Fruit fly (Drosophila melanogaster): ENCODE measurements around the gene CG13042.
A peak's percentile ranks its signal among the peaks of the same experiment; 100 is the strongest.

Gene CG13042

dm6 chr3L:16308380-16308779 is at the start of gene CG13042:
CG13042 (minus strand) TSS chr3L:16308480.
- TF ChIP-seq Rel (GFP tag; optimal IDR thresholded peaks at IDR 0.05) (no peak), Rel (tag; optimal IDR thresholded peaks at IDR 0.05) (no peak), sv (GFP tag; optimal IDR thresholded peaks at IDR 0.05) (no peak), psq (GFP tag; optimal IDR thresholded peaks at IDR 0.05) (no peak), dsf (GFP tag; optimal IDR thresholded peaks at IDR 0.05; ENCODE audit: borderline replicate concordance) (no peak), brk (GFP tag; optimal IDR thresholded peaks at IDR 0.05) (no peak), Dfd (GFP tag; optimal IDR thresholded peaks at IDR 0.05) (no peak), jim (GFP tag; optimal IDR thresholded peaks at IDR 0.05) (no peak), GATAd (GFP tag; optimal IDR thresholded peaks at IDR 0.05) (no peak), Mio (GFP tag; optimal IDR thresholded peaks at IDR 0.05) (no peak), h (GFP tag; optimal IDR thresholded peaks at IDR 0.05) (no peak)

DNA sequence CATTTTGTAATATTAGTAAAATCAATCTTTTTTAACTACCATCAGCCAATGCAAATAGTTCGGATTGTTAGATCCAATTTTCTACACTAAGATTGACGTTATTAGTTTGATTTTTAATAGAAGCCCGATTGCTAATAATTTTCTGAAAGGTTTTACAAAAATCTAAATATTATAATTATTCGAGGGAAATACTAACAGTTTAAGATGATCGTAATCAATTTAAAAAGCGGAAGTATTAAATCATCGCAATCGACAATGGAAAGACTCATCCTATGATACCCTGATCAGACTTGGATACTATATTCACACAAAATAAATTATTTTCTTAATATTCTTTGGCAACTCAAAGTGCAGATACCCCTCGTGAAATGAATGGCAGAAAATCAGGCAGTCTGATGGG is 49.6 kb upstream of the CG13042 start:
- TF ChIP-seq OdsH (GFP tag; optimal IDR thresholded peaks at IDR 0.05) (no peak), usp (GFP tag; optimal IDR thresholded peaks at IDR 0.05) (no peak), CG32264 (GFP tag; optimal IDR thresholded peaks at IDR 0.05) (no peak), Dif (GFP tag; optimal IDR thresholded peaks at IDR 0.05; ENCODE audit: partially characterized antibody) (no peak), Mio (GFP tag; optimal IDR thresholded peaks at IDR 0.05) (no peak), dsf (GFP tag; optimal IDR thresholded peaks at IDR 0.05; ENCODE audit: borderline replicate concordance) (no peak), HLH106 (tag; optimal IDR thresholded peaks at IDR 0.05) (no peak), ey (GFP tag; optimal IDR thresholded peaks at IDR 0.05) (no peak), brk (GFP tag; optimal IDR thresholded peaks at IDR 0.05) (no peak), psq (GFP tag; optimal IDR thresholded peaks at IDR 0.05) (no peak), sv (GFP tag; optimal IDR thresholded peaks at IDR 0.05) (no peak)

- TF ChIP-seq Abd-B (GFP tag; optimal IDR thresholded peaks at IDR 0.05) (no peak), woc (GFP tag; optimal IDR thresholded peaks at IDR 0.05) (no peak), Jra (GFP tag; optimal IDR thresholded peaks at IDR 0.05) (no peak), fru (GFP tag; optimal IDR thresholded peaks at IDR 0.05) (no peak), dsf (GFP tag; optimal IDR thresholded peaks at IDR 0.05; ENCODE audit: borderline replicate concordance) (no peak), CG9705 (GFP tag; optimal IDR thresholded peaks at IDR 0.05) (no peak), jim (GFP tag; optimal IDR thresholded peaks at IDR 0.05) (no peak), HLH106 (tag; optimal IDR thresholded peaks at IDR 0.05) (no peak), foxo (GFP tag; optimal IDR thresholded peaks at IDR 0.05) (no peak), psq (GFP tag; optimal IDR thresholded peaks at IDR 0.05) (no peak), Dfd (GFP tag; optimal IDR thresholded peaks at IDR 0.05) (no peak), GATAd (GFP tag; optimal IDR thresholded peaks at IDR 0.05) (no peak), Mio (GFP tag; optimal IDR thresholded peaks at IDR 0.05) (no peak), CrebA (GFP tag; optimal IDR thresholded peaks at IDR 0.05; ENCODE audit: borderline replicate concordance) (no peak), dl (GFP tag; optimal IDR thresholded peaks at IDR 0.05; ENCODE audit: insufficient read depth in 1 of 2, partially characterized antibody in 2 of 2) (no peak), Myc (optimal IDR thresholded peaks at IDR 0.05) (no peak), br (GFP tag; optimal IDR thresholded peaks at IDR 0.05) (no peak)
These were observed 49.0 kb upstream of the CG13042 start for dm6 chr3L:16357187-16357728.

- TF ChIP-seq Hr78 (GFP tag; optimal IDR thresholded peaks at IDR 0.05) (no peak), Dif (GFP tag; optimal IDR thresholded peaks at IDR 0.05; ENCODE audit: partially characterized antibody) (peak; percentile 27), Hr83 (GFP tag; optimal IDR thresholded peaks at IDR 0.05; ENCODE audit: poor library complexity, severe bottlenecking) (no peak), Vsx2 (GFP tag; optimal IDR thresholded peaks at IDR 0.05; ENCODE audit: partially characterized antibody) (peak; percentile 84)
These were observed 48.0 kb upstream of the CG13042 start for dm6 chr3L:16356171-16356765.

DNA sequence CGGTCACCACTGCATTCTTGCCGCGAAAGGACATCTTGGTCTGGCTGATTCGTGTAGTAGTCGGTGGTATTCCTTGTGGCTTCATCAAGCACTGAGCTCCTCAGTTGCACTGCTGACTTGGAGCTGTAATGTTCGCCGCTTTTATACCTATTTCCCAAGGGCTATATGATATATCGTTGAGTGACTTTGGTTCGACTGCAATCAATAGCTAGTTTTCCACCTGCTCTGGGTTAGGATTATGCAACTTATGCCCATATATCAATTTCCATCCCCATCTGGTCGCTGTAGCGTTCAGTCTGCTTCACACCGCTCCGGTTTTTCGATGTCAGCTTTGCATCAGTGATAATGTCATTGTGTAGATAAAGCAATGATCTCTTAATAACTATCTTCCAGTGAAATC is 45.9 kb upstream of the CG13042 start, which contains the start of gene Pdh:
Gene Pdh (minus strand): TSS at position 101 of the 400 bp plus-strand sequence.
- no peak for TF ChIP-seq Hnf4 (GFP tag; optimal IDR thresholded peaks at IDR 0.05)
- no peak for TF ChIP-seq Dfd (GFP tag; optimal IDR thresholded peaks at IDR 0.05)
- no peak for TF ChIP-seq brk (GFP tag; optimal IDR thresholded peaks at IDR 0.05)
- TF ChIP-seq HLH106 (tag; optimal IDR thresholded peaks at IDR 0.05) = no peak
- TF ChIP-seq Mio (GFP tag; optimal IDR thresholded peaks at IDR 0.05) = no peak
- TF ChIP-seq Hr83 (GFP tag; optimal IDR thresholded peaks at IDR 0.05; ENCODE audit: poor library complexity, severe bottlenecking) = no peak
- TF ChIP-seq h (GFP tag; optimal IDR thresholded peaks at IDR 0.05) = no peak
- no peak for TF ChIP-seq N (GFP tag; optimal IDR thresholded peaks at IDR 0.05)

Measured in whole organism, wandering third instar larva.